Worm (Caenorhabditis elegans): ENCODE results near the gene C45G9.9.

The C45G9.9 gene

DNA sequence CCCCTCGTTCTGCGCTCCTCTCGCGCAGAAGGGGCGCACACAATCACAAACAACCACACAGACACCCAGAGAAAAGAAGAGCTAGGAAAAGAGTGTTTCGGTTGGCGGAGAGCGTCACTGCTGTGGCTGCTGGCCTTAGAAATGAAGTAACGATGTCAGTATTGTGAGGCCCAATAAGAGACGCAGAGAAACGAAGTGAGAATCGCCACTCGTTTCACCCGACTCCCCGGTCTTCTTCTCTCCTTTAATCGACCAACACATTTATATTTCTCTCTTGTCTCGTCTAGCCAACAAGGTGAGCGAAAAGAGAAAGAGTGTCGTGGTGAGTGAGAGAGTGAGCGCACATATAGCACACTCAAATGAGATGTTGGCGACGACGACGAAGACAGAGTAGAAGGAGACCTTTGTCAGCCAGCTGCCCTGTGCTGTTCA lies 41.7 kb downstream of the C45G9.9 start (continued):
- no peak for TF ChIP-seq skn-1 (tag; optimal IDR thresholded peaks at IDR 0.05)
- TF ChIP-seq sma-3 (GFP tag; optimal IDR thresholded peaks at IDR 0.05): peak; percentile 71
- TF ChIP-seq fos-1 (tag; optimal IDR thresholded peaks at IDR 0.05): peak; percentile 91
- peak; percentile 68 for TF ChIP-seq nhr-21 (tag; optimal IDR thresholded peaks at IDR 0.05)
- TF ChIP-seq nhr-237 (tag; optimal IDR thresholded peaks at IDR 0.05): no peak

DNA sequence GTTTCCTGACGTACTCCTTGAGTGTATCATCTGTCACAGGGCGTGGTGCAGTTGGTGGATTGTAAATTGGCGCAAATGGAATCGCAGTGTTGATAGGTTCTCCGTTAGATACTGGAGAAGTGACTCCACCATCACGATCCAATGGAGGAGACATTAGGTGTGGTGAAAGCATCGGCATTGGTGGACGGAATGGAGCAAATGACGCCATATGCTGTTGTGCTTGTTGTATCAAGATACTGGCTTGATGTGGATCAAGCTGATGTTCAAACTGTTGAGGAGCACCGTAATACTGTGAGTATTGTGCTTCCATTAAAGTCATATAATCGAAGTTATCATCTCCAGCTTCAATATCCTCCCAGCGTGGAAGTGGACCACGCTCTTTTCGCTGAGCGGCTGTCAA lies 43.1 kb downstream of the C45G9.9 start:
- TF ChIP-seq skn-1 (tag; optimal IDR thresholded peaks at IDR 0.05) (no peak), snpc-4 (tag; optimal IDR thresholded peaks at IDR 0.05) (no peak), gmeb-1 (tag; optimal IDR thresholded peaks at IDR 0.05) (no peak), mdl-1 (tag; optimal IDR thresholded peaks at IDR 0.05) (no peak), ceh-82 (tag; optimal IDR thresholded peaks at IDR 0.05) (no peak)

DNA sequence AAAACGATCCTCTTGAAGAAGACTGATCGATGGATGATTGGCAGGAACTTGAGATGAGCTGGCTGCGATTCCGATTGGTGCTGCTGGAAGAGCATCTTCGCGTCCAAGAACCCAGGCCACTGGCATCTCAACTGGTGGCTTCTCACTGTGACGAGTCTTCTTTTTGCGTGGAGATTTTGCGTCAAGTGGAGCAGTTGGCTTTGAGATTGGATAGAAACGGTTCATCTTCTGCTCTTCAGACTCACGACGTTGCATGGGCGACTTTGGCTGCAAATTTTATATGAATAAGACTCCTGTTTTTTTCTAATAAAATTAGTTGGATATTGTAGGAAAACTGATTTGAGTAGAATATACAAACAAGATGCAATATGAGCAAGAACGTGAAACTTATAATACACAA lies 44.9 kb downstream of the C45G9.9 start:
- TF ChIP-seq ceh-82 (tag; optimal IDR thresholded peaks at IDR 0.05): no peak
- no peak for TF ChIP-seq ceh-16 (tag; optimal IDR thresholded peaks at IDR 0.05)
- TF ChIP-seq lsy-2 (tag; optimal IDR thresholded peaks at IDR 0.05): no peak

DNA sequence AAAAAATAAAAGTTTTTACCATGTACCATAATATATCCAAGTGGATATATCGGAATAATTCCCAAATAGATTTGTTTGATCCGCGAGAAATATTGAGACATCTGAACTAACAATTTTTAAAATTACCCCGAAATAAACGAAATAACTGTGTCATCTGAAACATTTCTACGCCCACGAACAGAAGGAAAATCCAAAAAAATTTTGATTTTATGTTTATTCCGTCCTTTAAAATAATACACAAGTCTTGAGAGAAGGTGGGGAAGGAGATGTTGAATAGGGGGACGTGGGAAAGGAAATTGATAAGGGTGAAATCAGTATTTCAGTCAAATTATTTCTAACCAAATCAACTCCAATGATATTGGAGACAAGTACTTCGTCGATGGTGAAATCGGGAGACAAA lies 46.9 kb downstream of the C45G9.9 start, which contains the start of gene R144.11:
TSS of gene R144.11 (minus strand) at position 101 of the 400 bp plus-strand sequence.
- no peak for TF ChIP-seq C34F6.9 (tag; optimal IDR thresholded peaks at IDR 0.05)
- no peak for TF ChIP-seq nhr-237 (tag; optimal IDR thresholded peaks at IDR 0.05)
- peak; percentile 2 for TF ChIP-seq aly-2 (tag; optimal IDR thresholded peaks at IDR 0.05)
- no peak for TF ChIP-seq R02D3.7 (tag; optimal IDR thresholded peaks at IDR 0.05)

DNA sequence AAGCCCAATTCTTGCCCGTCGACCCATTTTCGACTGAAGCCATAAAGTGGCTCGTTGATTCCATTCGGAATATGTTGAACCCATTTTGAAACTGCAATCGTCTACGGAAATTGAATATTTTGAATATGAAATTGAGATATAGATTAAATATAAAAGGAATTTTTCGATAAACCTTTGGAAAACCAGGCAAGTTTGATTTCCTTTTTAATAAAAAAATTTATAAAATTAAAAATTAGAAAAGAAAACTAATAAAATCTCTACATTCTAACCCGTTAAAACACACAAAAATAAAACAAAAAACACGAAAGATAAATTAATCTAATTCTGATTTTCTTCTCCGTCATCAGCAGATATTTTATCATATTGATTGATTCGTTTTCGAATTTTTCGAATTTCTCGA lies 48.7 kb downstream of the C45G9.9 start, which contains the start of gene R144.12:
TSS of gene R144.12 (minus strand) at position 101 of the 400 bp plus-strand sequence.
- TF ChIP-seq sma-3 (GFP tag; optimal IDR thresholded peaks at IDR 0.05): no peak
- no peak for TF ChIP-seq crh-2 (tag; optimal IDR thresholded peaks at IDR 0.05)
- TF ChIP-seq ztf-4 (tag; optimal IDR thresholded peaks at IDR 0.05): no peak
- no peak for TF ChIP-seq nhr-129 (tag; optimal IDR thresholded peaks at IDR 0.05)
- TF ChIP-seq sem-4 (tag; optimal IDR thresholded peaks at IDR 0.05): no peak
- no peak for TF ChIP-seq zag-1 (tag; optimal IDR thresholded peaks at IDR 0.05)
- no peak for TF ChIP-seq peb-1 (tag; optimal IDR thresholded peaks at IDR 0.05)
- TF ChIP-seq ZK546.5 (tag; optimal IDR thresholded peaks at IDR 0.05): no peak
- TF ChIP-seq nhr-11 (tag; optimal IDR thresholded peaks at IDR 0.05): no peak

DNA sequence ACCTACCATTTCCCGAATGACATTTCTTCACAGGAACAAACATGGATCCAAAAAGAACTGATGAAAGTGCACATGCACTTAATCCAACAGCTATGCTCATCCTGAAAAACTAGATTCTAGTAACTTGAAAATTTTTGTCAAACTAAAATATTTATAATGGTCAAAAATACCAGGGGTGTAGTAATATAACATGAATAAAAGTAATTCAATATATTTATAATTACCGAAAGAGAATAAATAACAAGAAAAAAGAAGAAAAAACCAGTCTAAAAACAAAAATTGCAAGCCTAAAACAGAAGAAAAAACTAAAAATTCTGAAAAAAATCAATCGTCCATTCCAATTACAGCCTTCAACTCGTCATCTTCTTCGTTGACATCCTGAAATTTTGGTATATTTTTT lies 51.0 kb downstream of the C45G9.9 start, which contains the start of gene R144.6:
TSS of gene R144.6 (minus strand) at position 101 of the 400 bp plus-strand sequence.
- TF ChIP-seq mdl-1 (tag; optimal IDR thresholded peaks at IDR 0.05) (no peak), unc-62 (GFP tag; optimal IDR thresholded peaks at IDR 0.05) (no peak), nhr-23 (tag; optimal IDR thresholded peaks at IDR 0.05) (no peak), F13H6.1 (tag; optimal IDR thresholded peaks at IDR 0.05) (no peak), nhr-25 (tag; optimal IDR thresholded peaks at IDR 0.05) (no peak), ztf-11 (tag; optimal IDR thresholded peaks at IDR 0.05) (no peak), elt-1 (tag; optimal IDR thresholded peaks at IDR 0.05) (no peak), skn-1 (tag; optimal IDR thresholded peaks at IDR 0.05) (no peak)

Measured in whole organism, L2 larva.